Worm (Caenorhabditis elegans): ENCODE measurements around the gene C14C10.1.

DNA sequence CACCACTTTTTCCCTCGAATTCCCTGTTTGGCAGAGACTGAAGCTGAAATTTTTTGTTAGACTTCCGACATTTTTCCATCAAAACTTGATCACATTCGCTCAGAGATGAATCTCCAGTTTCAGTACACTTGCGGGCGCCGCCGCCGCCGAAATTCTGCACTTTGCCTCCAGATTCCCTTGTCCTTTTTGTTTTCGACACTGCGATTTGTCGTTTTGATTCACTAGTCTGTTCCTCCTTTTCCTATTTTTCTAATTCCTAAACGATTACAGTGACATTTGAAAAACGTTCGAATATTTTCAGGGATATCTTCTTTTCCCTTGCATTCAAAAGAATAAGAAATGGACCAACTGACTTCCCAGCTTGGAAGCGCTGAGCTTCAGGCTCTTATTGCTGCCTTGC, 47.4 kb upstream of the C14C10.1 start, which contains the start of gene F45D3.2:
- TF ChIP-seq hlh-6 (tag; optimal IDR thresholded peaks at IDR 0.05) (no peak), nhr-11 (tag; optimal IDR thresholded peaks at IDR 0.05) (no peak), pros-1 (tag; optimal IDR thresholded peaks at IDR 0.05) (no peak), pha-2 (tag; optimal IDR thresholded peaks at IDR 0.05) (no peak), ceh-30 (tag; optimal IDR thresholded peaks at IDR 0.05) (no peak), ztf-16 (tag; optimal IDR thresholded peaks at IDR 0.05) (no peak), rnt-1 (tag; optimal IDR thresholded peaks at IDR 0.05) (no peak), lin-11 (tag; optimal IDR thresholded peaks at IDR 0.05) (no peak), gmeb-2 (tag; optimal IDR thresholded peaks at IDR 0.05) (no peak), elt-2 (tag; optimal IDR thresholded peaks at IDR 0.05) (no peak)

Data from whole organism, late embryonic.